Worm (Caenorhabditis elegans): Measurements from ENCODE around the gene ptr-4.

ce11 chrX:6026732-6027528 lies 38.9 kb downstream of the ptr-4 start:
- no peak for TF ChIP-seq flt-1 (GFP tag; IDR thresholded peaks at IDR 0.05)
- no peak for TF ChIP-seq ztf-23 (GFP tag; IDR thresholded peaks at IDR 0.05)
- no peak for TF ChIP-seq cog-1 (tag; optimal IDR thresholded peaks at IDR 0.05)
- no peak for TF ChIP-seq T22C8.4 (GFP tag; IDR thresholded peaks at IDR 0.05)
- no peak for TF ChIP-seq tab-1 (GFP tag; IDR thresholded peaks at IDR 0.05)
- no peak for TF ChIP-seq ref-1 (GFP tag; conservative IDR thresholded peaks at IDR 0.05)

Measured in whole organism, midembryonic.